Worm (Caenorhabditis elegans) whole organism, L2 larva: Measurements from ENCODE around the gene F14D7.9.

ENCODE experiments used
- R02D3.7 ChIP-seq: fragments of 150-350 bp; optimal IDR thresholded peaks from 2 replicates; lab custom pipeline; 2014; ENCODE audit warnings: missing biosample characterization, missing genetic modification characterization
- dmd-4 ChIP-seq: sonication (generic microtip); optimal IDR thresholded peaks from 2 replicates; lab custom pipeline; 2017; ENCODE audit warnings: missing biosample characterization, missing genetic modification characterization
- elt-3 ChIP-seq: sonication (generic microtip); optimal IDR thresholded peaks from 2 replicates; lab custom pipeline; 2017; ENCODE audit warnings: missing biosample characterization, missing genetic modification characterization
- nhr-11 ChIP-seq: fragments of 150-350 bp; optimal IDR thresholded peaks from 2 replicates; lab custom pipeline; 2014; ENCODE audit warnings: missing biosample characterization, missing genetic modification characterization
- nhr-237 ChIP-seq: fragments of 150-350 bp; optimal IDR thresholded peaks from 2 replicates; lab custom pipeline; 2014; ENCODE audit warnings: missing biosample characterization, missing genetic modification characterization
- snpc-4 ChIP-seq: fragments of 150-350 bp; optimal IDR thresholded peaks from 2 replicates; lab custom pipeline; 2014; ENCODE audit warnings: missing biosample characterization, missing genetic modification characterization
- unc-62 ChIP-seq: fragments of 150-350 bp; optimal IDR thresholded peaks from 2 replicates; lab custom pipeline; 2014; ENCODE audit warnings: missing biosample characterization, missing genetic modification reagents, missing genetic modification characterization

- TF ChIP-seq nhr-11 (tag; lab: Kevin White, UChicago) (no peak), nhr-237 (tag; lab: Kevin White, UChicago) (no peak), snpc-4 (tag; lab: Kevin White, UChicago) (no peak), dmd-4 (no peak), unc-62 (GFP tag; lab: Kevin White, UChicago) (no peak), elt-3 (tag; lab: Kevin White, UChicago) (no peak), R02D3.7 (tag; lab: Kevin White, UChicago) (no peak)
Observed at ce11 chrV:14260831-14261230, 33.7 kb upstream of the F14D7.9 start, which contains the start of gene F40G12.2.
